Worm (Caenorhabditis elegans) whole organism, L1 larva: ENCODE data around the gene clec-180.

ENCODE experiments used
- C34B4.2 ChIP-seq: sonication (generic microtip); optimal IDR thresholded peaks from 2 replicates; lab custom pipeline; 2017; ENCODE audit warnings: mild to moderate bottlenecking, missing genetic modification characterization, missing compliant biosample characterization
- Y116A8C.19 ChIP-seq: sonication (generic microtip); optimal IDR thresholded peaks from 2 replicates; lab custom pipeline; 2016; ENCODE audit warnings: missing compliant biosample characterization, missing genetic modification characterization, borderline replicate concordance
- alr-1 ChIP-seq: fragments of 200-800 bp; sonication (Bioruptor generic); optimal IDR thresholded peaks from 2 replicates; lab custom pipeline; 2018; ENCODE audit warnings: borderline replicate concordance, mild to moderate bottlenecking, missing genetic modification characterization, missing compliant biosample characterization
- blmp-1 ChIP-seq: fragments of 150-350 bp; optimal IDR thresholded peaks from 2 replicates; lab custom pipeline; 2014; ENCODE audit warnings: missing biosample characterization, missing genetic modification characterization
- ceh-63 ChIP-seq: fragments of 200-800 bp; sonication (Bioruptor generic); optimal IDR thresholded peaks from 2 replicates; lab custom pipeline; 2018; ENCODE audit warnings: mild to moderate bottlenecking, missing genetic modification characterization, missing compliant biosample characterization
- ceh-8 ChIP-seq: fragments of 200-800 bp; sonication (Bioruptor generic); optimal IDR thresholded peaks from 2 replicates; lab custom pipeline; 2018; ENCODE audit warnings: mild to moderate bottlenecking, missing genetic modification characterization, moderate library complexity, missing compliant biosample characterization
- ceh-82 ChIP-seq, 3 experiments: fragments of 150-350 bp in 1 of 3; sonication (generic microtip) in 2 of 3; optimal IDR thresholded peaks; 2 replicates each; lab custom pipeline; 2014 to 2017; ENCODE audit warnings: missing biosample characterization in 3 of 3, missing genetic modification characterization in 3 of 3
- ceh-88 ChIP-seq: fragments of 200-800 bp; sonication (Bioruptor generic); IDR thresholded peaks from 2 replicates; pipeline ENCODE4 v1.3.6; 2022; ENCODE audit warnings: missing genetic modification characterization, missing compliant biosample characterization
- dpl-1 ChIP-seq, 3 experiments: fragments of 150-350 bp in 2 of 3; sonication (generic microtip) in 1 of 3; optimal IDR thresholded peaks; 2 replicates each; lab custom pipeline; 2014 to 2017; ENCODE audit warnings: missing biosample characterization in 3 of 3, missing genetic modification characterization in 3 of 3, missing genetic modification reagents in 3 of 3
- efl-1 ChIP-seq, 4 experiments: fragments of 150-350 bp; optimal IDR thresholded peaks in 3 of 4; peaks in 1 of 4; 1 replicate in 1 of 4; 2 replicates in 3 of 4; lab custom pipeline; 2014; ENCODE audit warnings: missing biosample characterization in 2 of 4, missing genetic modification characterization in 2 of 4, missing genetic modification reagents in 2 of 4
- elt-3 ChIP-seq, 6 experiments: fragments of 150-350 bp in 1 of 6; sonication (generic microtip); optimal IDR thresholded peaks; 2 replicates each; lab custom pipeline; 2017 to 2018; ENCODE audit warnings: missing biosample characterization in 6 of 6, missing genetic modification characterization in 6 of 6, inconsistent platforms in 1 of 6
- ets-5 ChIP-seq: fragments of 200-800 bp; sonication (Bioruptor generic); IDR thresholded peaks from 2 replicates; pipeline ENCODE4 v1.3.6; 2022; ENCODE audit warnings: missing genetic modification characterization, missing compliant biosample characterization
- fkh-4 ChIP-seq: sonication (generic microtip); optimal IDR thresholded peaks from 2 replicates; lab custom pipeline; 2016; ENCODE audit warnings: missing compliant biosample characterization, missing genetic modification characterization, borderline replicate concordance
- fos-1 ChIP-seq: fragments of 150-350 bp; optimal IDR thresholded peaks from 2 replicates; lab custom pipeline; 2014; ENCODE audit warnings: missing biosample characterization, missing genetic modification characterization
- hlh-17 ChIP-seq: fragments of 200-800 bp; sonication (Bioruptor generic); optimal IDR thresholded peaks from 2 replicates; lab custom pipeline; 2018; ENCODE audit warnings: missing genetic modification characterization, mild to moderate bottlenecking, missing compliant biosample characterization, moderate library complexity, borderline replicate concordance
- hlh-4 ChIP-seq: sonication (generic microtip); optimal IDR thresholded peaks from 2 replicates; lab custom pipeline; 2016; ENCODE audit warnings: mild to moderate bottlenecking, missing genetic modification characterization, missing compliant biosample characterization
- hpl-2 ChIP-seq: fragments of 150-350 bp; optimal IDR thresholded peaks from 2 replicates; lab custom pipeline; 2014; ENCODE audit warnings: missing biosample characterization, missing genetic modification reagents, missing genetic modification characterization
- irx-1 ChIP-seq: sonication (generic microtip); optimal IDR thresholded peaks from 2 replicates; lab custom pipeline; 2016; ENCODE audit warnings: missing genetic modification characterization, missing compliant biosample characterization
- isw-1 ChIP-seq: fragments of 200-800 bp; sonication (Bioruptor generic); IDR thresholded peaks from 2 replicates; pipeline ENCODE4 v1.3.6; 2022; ENCODE audit warnings: missing genetic modification characterization, missing compliant biosample characterization
- jun-1 ChIP-seq: fragments of 150-350 bp; optimal IDR thresholded peaks from 2 replicates; lab custom pipeline; 2014; ENCODE audit warnings: missing biosample characterization, missing genetic modification reagents, missing genetic modification characterization
- lin-15B ChIP-seq: fragments of 150-350 bp; sonication (generic microtip); optimal IDR thresholded peaks from 3 replicates; lab custom pipeline; 2014; ENCODE audit warnings: missing biosample characterization, missing genetic modification characterization
- lin-39 ChIP-seq: fragments of 150-350 bp; optimal IDR thresholded peaks from 2 replicates; lab custom pipeline; 2014; ENCODE audit warnings: missing biosample characterization, missing genetic modification reagents, missing genetic modification characterization
- lir-3 ChIP-seq: sonication (generic microtip); optimal IDR thresholded peaks from 2 replicates; lab custom pipeline; 2016; ENCODE audit warnings: mild to moderate bottlenecking, missing genetic modification characterization, moderate library complexity, missing compliant biosample characterization; ENCODE audit not compliant: poor library complexity
- lsy-2 ChIP-seq, 2 experiments: fragments of 150-350 bp; optimal IDR thresholded peaks; 2 replicates each; lab custom pipeline; 2014; ENCODE audit warnings: missing biosample characterization in 2 of 2, missing genetic modification characterization in 2 of 2
- mdl-1 ChIP-seq, 2 experiments: fragments of 150-350 bp; optimal IDR thresholded peaks; 2 replicates each; lab custom pipeline; 2014 to 2017; ENCODE audit warnings: missing biosample characterization in 2 of 2, missing genetic modification characterization in 2 of 2, inconsistent platforms in 1 of 2
- mef-2 ChIP-seq: fragments of 150-350 bp; optimal IDR thresholded peaks from 2 replicates; lab custom pipeline; 2014; ENCODE audit warnings: missing biosample characterization, missing genetic modification characterization
- nhr-12 ChIP-seq: sonication (generic microtip); optimal IDR thresholded peaks from 2 replicates; lab custom pipeline; 2017; ENCODE audit warnings: missing biosample characterization, missing genetic modification characterization
- nhr-237 ChIP-seq: fragments of 150-350 bp; optimal IDR thresholded peaks from 2 replicates; lab custom pipeline; 2014; ENCODE audit warnings: missing biosample characterization, missing genetic modification characterization
- nhr-47 ChIP-seq: sonication (generic microtip); optimal IDR thresholded peaks from 2 replicates; lab custom pipeline; 2016; ENCODE audit warnings: mild to moderate bottlenecking, missing genetic modification characterization, moderate library complexity, missing compliant biosample characterization
- nhr-71 ChIP-seq: sonication (generic microtip); optimal IDR thresholded peaks from 2 replicates; lab custom pipeline; 2016; ENCODE audit warnings: mild to moderate bottlenecking, missing genetic modification characterization, moderate library complexity, missing compliant biosample characterization
- nhr-76 ChIP-seq: sonication (generic microtip); optimal IDR thresholded peaks from 2 replicates; lab custom pipeline; 2017; ENCODE audit warnings: missing biosample characterization, missing genetic modification characterization
- nhr-77 ChIP-seq: fragments of 150-350 bp; optimal IDR thresholded peaks from 2 replicates; lab custom pipeline; 2014; ENCODE audit warnings: missing biosample characterization, missing genetic modification characterization
- nhr-84 ChIP-seq: sonication (generic microtip); optimal IDR thresholded peaks from 2 replicates; lab custom pipeline; 2017; ENCODE audit warnings: missing biosample characterization, missing genetic modification characterization
- nhr-85 ChIP-seq: sonication (generic microtip); peaks from one replicate; lab custom pipeline; 2016; ENCODE audit warnings: missing genetic modification characterization, inconsistent platforms, missing compliant biosample characterization
- pag-3 ChIP-seq: sonication (generic microtip); optimal IDR thresholded peaks from 2 replicates; lab custom pipeline; 2017; ENCODE audit warnings: missing genetic modification characterization, mild to moderate bottlenecking, missing compliant biosample characterization, antibody characterized with exemption, borderline replicate concordance; ENCODE audit not compliant: insufficient read depth
- pax-3 ChIP-seq: fragments of 200-800 bp; sonication (Bioruptor generic); optimal IDR thresholded peaks from 2 replicates; lab custom pipeline; 2018; ENCODE audit warnings: mild to moderate bottlenecking, missing genetic modification characterization, moderate library complexity, missing compliant biosample characterization
- pqm-1 ChIP-seq: sonication (generic microtip); optimal IDR thresholded peaks from 3 replicates; lab custom pipeline; 2017; ENCODE audit warnings: missing biosample characterization, missing genetic modification characterization
- snpc-4 ChIP-seq: fragments of 150-350 bp; optimal IDR thresholded peaks from 2 replicates; lab custom pipeline; 2014; ENCODE audit warnings: missing biosample characterization, missing genetic modification characterization
- snu-23 ChIP-seq: sonication (generic microtip); optimal IDR thresholded peaks from 2 replicates; lab custom pipeline; 2016; ENCODE audit warnings: missing genetic modification characterization, missing compliant biosample characterization
- sox-4 ChIP-seq: sonication (generic microtip); optimal IDR thresholded peaks from 2 replicates; lab custom pipeline; 2016; ENCODE audit warnings: missing genetic modification characterization, missing compliant biosample characterization
- sptf-1 ChIP-seq: fragments of 150-350 bp; optimal IDR thresholded peaks from 2 replicates; lab custom pipeline; 2014; ENCODE audit warnings: missing biosample characterization, missing genetic modification characterization
- swsn-7 ChIP-seq: sonication (generic microtip); optimal IDR thresholded peaks from 2 replicates; lab custom pipeline; 2016; ENCODE audit warnings: missing genetic modification characterization, missing compliant biosample characterization
- tbx-2 ChIP-seq: sonication (generic microtip); optimal IDR thresholded peaks from 2 replicates; lab custom pipeline; 2016; ENCODE audit warnings: missing genetic modification characterization, missing compliant biosample characterization
- tlp-1 ChIP-seq: fragments of 150-350 bp; optimal IDR thresholded peaks from 2 replicates; lab custom pipeline; 2014; ENCODE audit warnings: missing biosample characterization, missing genetic modification characterization
- unc-130 ChIP-seq: fragments of 150-350 bp; optimal IDR thresholded peaks from 2 replicates; lab custom pipeline; 2017; ENCODE audit warnings: missing biosample characterization, missing genetic modification characterization, inconsistent platforms
- unc-30 ChIP-seq: sonication (generic microtip); optimal IDR thresholded peaks from 2 replicates; lab custom pipeline; 2017; ENCODE audit warnings: missing biosample characterization, missing genetic modification characterization
- unc-86 ChIP-seq: sonication (generic microtip); optimal IDR thresholded peaks from 2 replicates; lab custom pipeline; 2016; ENCODE audit warnings: missing genetic modification characterization, missing compliant biosample characterization
- unc-98 ChIP-seq: fragments of 200-800 bp; sonication (Bioruptor generic); IDR thresholded peaks from 2 replicates; pipeline ENCODE4 v1.3.6; 2022; ENCODE audit warnings: missing genetic modification characterization, missing compliant biosample characterization
- vab-15 ChIP-seq: sonication (generic microtip); optimal IDR thresholded peaks from 2 replicates; lab custom pipeline; 2017; ENCODE audit warnings: missing genotype, mild to moderate bottlenecking, missing genetic modification characterization, missing compliant biosample characterization
- xbp-1 ChIP-seq: sonication (generic microtip); optimal IDR thresholded peaks from 2 replicates; lab custom pipeline; 2016; ENCODE audit warnings: missing genetic modification characterization, missing compliant biosample characterization
- ztf-4 ChIP-seq: fragments of 150-350 bp; optimal IDR thresholded peaks from 2 replicates; lab custom pipeline; 2014; ENCODE audit warnings: missing biosample characterization, missing genetic modification characterization

The clec-180 gene

ce11 chrIV:7567557-7568010 lies 1.1 kb upstream of the clec-180 start, which contains the start of gene F32E10.8:
Gene F32E10.8 (plus strand): TSS chrIV:7567607.
- TF ChIP-seq efl-1 (optimal IDR thresholded peaks at IDR 0.05; lab: Kevin White, UChicago) (no peak), efl-1 (GFP tag; optimal IDR thresholded peaks at IDR 0.05 in 1 of 2; lab: Kevin White, UChicago) (no peak), elt-3 (tag; optimal IDR thresholded peaks at IDR 0.05; lab: Kevin White, UChicago) (no peak), nhr-84 (no peak), fos-1 (tag; lab: Kevin White, UChicago) (no peak), unc-130 (tag; lab: Kevin White, UChicago) (no peak), mdl-1 (tag; optimal IDR thresholded peaks at IDR 0.05; lab: Kevin White, UChicago) (no peak), dpl-1 (GFP tag; optimal IDR thresholded peaks at IDR 0.05; lab: Kevin White, UChicago) (no peak), nhr-76 (no peak)
- TF ChIP-seq, all 84 proteins: peak for 0

- TF ChIP-seq isw-1 (GFP tag; lab: Robert Waterston, UW) (no peak), nhr-84 (no peak), xbp-1 (tag; lab: Kevin White, UChicago) (peak; percentile 64), hpl-2 (GFP tag; lab: Kevin White, UChicago) (peak; percentile 50), alr-1 (tag; lab: Kevin White, UChicago) (no peak), ets-5 (GFP tag; lab: Robert Waterston, UW) (no peak), fkh-4 (no peak), hlh-4 (no peak), nhr-85 (no peak), nhr-47 (tag; lab: Kevin White, UChicago) (peak; percentile 79), vab-15 (tag; lab: Kevin White, UChicago) (peak; percentile 53), blmp-1 (tag; lab: Kevin White, UChicago) (peak; percentile 55), unc-86 (peak; percentile 17), pag-3 (tag; lab: Kevin White, UChicago) (no peak), C34B4.2 (tag; lab: Kevin White, UChicago) (no peak), unc-30 (tag; lab: Kevin White, UChicago) (no peak), sox-4 (peak; percentile 17), lin-15B (peak; percentile 15), lir-3 (peak; percentile 13), nhr-71 (peak; percentile 75), snu-23 (GFP tag; lab: Kevin White, UChicago) (peak; percentile 83), lin-39 (tag; lab: Kevin White, UChicago) (peak; percentile 1), snpc-4 (tag; lab: Kevin White, UChicago) (peak; percentile 45), ztf-4 (tag; lab: Kevin White, UChicago) (peak; percentile 54), pqm-1 (tag; lab: Kevin White, UChicago) (no peak), irx-1 (tag; lab: Kevin White, UChicago) (peak; percentile 71), ceh-8 (GFP tag; lab: Kevin White, UChicago) (no peak), nhr-12 (tag; lab: Kevin White, UChicago) (no peak), swsn-7 (tag; lab: Kevin White, UChicago) (peak; percentile 69), tbx-2 (tag; lab: Kevin White, UChicago) (peak; percentile 33), sptf-1 (tag; lab: Kevin White, UChicago) (no peak), ceh-63 (GFP tag; lab: Kevin White, UChicago) (no peak), hlh-17 (GFP tag; lab: Kevin White, UChicago) (no peak), jun-1 (tag; lab: Kevin White, UChicago) (peak; percentile 47), lsy-2 (tag; optimal IDR thresholded peaks at IDR 0.05; lab: Kevin White, UChicago) (peak; percentile 60 to 83), tlp-1 (no peak), nhr-237 (tag; lab: Kevin White, UChicago) (no peak), nhr-77 (tag; lab: Kevin White, UChicago) (peak; percentile 59), ceh-82 (tag; optimal IDR thresholded peaks at IDR 0.05; lab: Kevin White, UChicago) (peak; percentile 37 to 73 (median 62)), unc-98 (no peak), Y116A8C.19 (tag; lab: Kevin White, UChicago) (no peak), ceh-88 (GFP tag; lab: Robert Waterston, UW) (no peak), pax-3 (tag; lab: Kevin White, UChicago) (peak; percentile 14), mef-2 (no peak), mdl-1 (tag; optimal IDR thresholded peaks at IDR 0.05; lab: Kevin White, UChicago) (peak in 1 of 2 experiments; percentile 56)
Observed at ce11 chrIV:7573944-7574343, 5.3 kb downstream of the clec-180 start.
